Worm (Caenorhabditis elegans): ENCODE measurements around the gene ptr-20.

ptr-20 gene

ce11 chrII:15189956-15190355, 32.0 kb downstream of the ptr-20 start:
- TF ChIP-seq lin-13 (GFP tag; optimal IDR thresholded peaks at IDR 0.05) (no peak), C34F6.9 (tag; optimal IDR thresholded peaks at IDR 0.05) (peak; percentile 76), lsy-2 (tag; optimal IDR thresholded peaks at IDR 0.05) (peak in 1 of 2 experiments; percentile 25), unc-55 (GFP tag; optimal IDR thresholded peaks at IDR 0.05) (peak; percentile 70), sma-9 (GFP tag; optimal IDR thresholded peaks at IDR 0.05) (peak; percentile 45), sma-9 (tag; optimal IDR thresholded peaks at IDR 0.05) (no peak), nhr-12 (tag; optimal IDR thresholded peaks at IDR 0.05) (no peak), nhr-129 (tag; optimal IDR thresholded peaks at IDR 0.05) (peak; percentile 45)

- TF ChIP-seq fos-1 (tag; optimal IDR thresholded peaks at IDR 0.05) (peak; percentile 7), mab-5 (tag; optimal IDR thresholded peaks at IDR 0.05) (no peak)
These were observed 33.0 kb downstream of the ptr-20 start for ce11 chrII:15190971-15191370.

ce11 chrII:15193961-15194360, 36.0 kb downstream of the ptr-20 start:
- TF ChIP-seq unc-39 (tag; optimal IDR thresholded peaks at IDR 0.05) = no peak
- peak; percentile 56 for TF ChIP-seq fos-1 (tag; optimal IDR thresholded peaks at IDR 0.05)
- TF ChIP-seq C34F6.9 (tag; optimal IDR thresholded peaks at IDR 0.05) = peak; percentile 72
- TF ChIP-seq ceh-16 (tag; optimal IDR thresholded peaks at IDR 0.05) = no peak
- TF ChIP-seq sma-9 (GFP tag; optimal IDR thresholded peaks at IDR 0.05) = peak; percentile 93
- TF ChIP-seq sma-9 (tag; optimal IDR thresholded peaks at IDR 0.05) = no peak
- no peak for TF ChIP-seq nhr-6 (tag; optimal IDR thresholded peaks at IDR 0.05)
- no peak for TF ChIP-seq gmeb-1 (tag; optimal IDR thresholded peaks at IDR 0.05)
- peak; percentile 66 for TF ChIP-seq F13H6.1 (tag; optimal IDR thresholded peaks at IDR 0.05)
- no peak for TF ChIP-seq blmp-1 (tag; optimal IDR thresholded peaks at IDR 0.05; ENCODE audit: insufficient read depth)
- peak; percentile 44 for TF ChIP-seq nhr-129 (tag; optimal IDR thresholded peaks at IDR 0.05)
- no peak for TF ChIP-seq mbf-1 (tag; optimal IDR thresholded peaks at IDR 0.05)
- TF ChIP-seq ztf-4 (tag; optimal IDR thresholded peaks at IDR 0.05) = peak; percentile 44
- TF ChIP-seq peb-1 (tag; optimal IDR thresholded peaks at IDR 0.05) = no peak
- TF ChIP-seq nhr-12 (tag; optimal IDR thresholded peaks at IDR 0.05) = no peak
- TF ChIP-seq lin-13 (GFP tag; optimal IDR thresholded peaks at IDR 0.05) = peak; percentile 23
- TF ChIP-seq egl-27 (tag; optimal IDR thresholded peaks at IDR 0.05) = no peak
- TF ChIP-seq lin-11 (tag; optimal IDR thresholded peaks at IDR 0.05) = peak; percentile 40
- no peak for TF ChIP-seq snpc-4 (tag; optimal IDR thresholded peaks at IDR 0.05)
- peak in 1 of 2 experiments; percentile 79 for TF ChIP-seq mdl-1 (tag; optimal IDR thresholded peaks at IDR 0.05)
- TF ChIP-seq crh-2 (tag; optimal IDR thresholded peaks at IDR 0.05) = peak; percentile 59
- peak in 1 of 2 experiments; percentile 53 for TF ChIP-seq lsy-2 (tag; optimal IDR thresholded peaks at IDR 0.05)
- no peak for TF ChIP-seq nhr-237 (tag; optimal IDR thresholded peaks at IDR 0.05)
- no peak for TF ChIP-seq R02D3.7 (tag; optimal IDR thresholded peaks at IDR 0.05)
- no peak for TF ChIP-seq Y55F3AM.14 (GFP tag; optimal IDR thresholded peaks at IDR 0.05)
- no peak for TF ChIP-seq alr-1 (tag; optimal IDR thresholded peaks at IDR 0.05)
- peak; percentile 27 for TF ChIP-seq sma-3 (GFP tag; optimal IDR thresholded peaks at IDR 0.05)
- no peak for TF ChIP-seq aly-2 (tag; optimal IDR thresholded peaks at IDR 0.05)

- TF ChIP-seq sma-3 (GFP tag; optimal IDR thresholded peaks at IDR 0.05) (no peak), nhr-129 (tag; optimal IDR thresholded peaks at IDR 0.05) (peak; percentile 31), skn-1 (tag; optimal IDR thresholded peaks at IDR 0.05) (no peak), gmeb-1 (tag; optimal IDR thresholded peaks at IDR 0.05) (no peak), zag-1 (tag; optimal IDR thresholded peaks at IDR 0.05) (no peak)
These were observed 37.4 kb downstream of the ptr-20 start for ce11 chrII:15195346-15195745.

ce11 chrII:15196433-15196832, 38.5 kb downstream of the ptr-20 start, which contains the start of gene spsb-1:
Gene spsb-1, plus strand, starts transcription at chrII:15196733.
- no peak for TF ChIP-seq mbf-1 (tag; optimal IDR thresholded peaks at IDR 0.05)
- TF ChIP-seq C34F6.9 (tag; optimal IDR thresholded peaks at IDR 0.05) = no peak
- no peak for TF ChIP-seq elt-1 (tag; optimal IDR thresholded peaks at IDR 0.05)
- TF ChIP-seq nhr-129 (tag; optimal IDR thresholded peaks at IDR 0.05) = no peak
- TF ChIP-seq ama-1 (optimal IDR thresholded peaks at IDR 0.05) = no peak
- no peak for TF ChIP-seq blmp-1 (tag; optimal IDR thresholded peaks at IDR 0.05; ENCODE audit: insufficient read depth)
- no peak for TF ChIP-seq unc-62 (GFP tag; optimal IDR thresholded peaks at IDR 0.05)
- TF ChIP-seq mab-5 (tag; optimal IDR thresholded peaks at IDR 0.05) = no peak
- TF ChIP-seq R02D3.7 (tag; optimal IDR thresholded peaks at IDR 0.05) = no peak
- TF ChIP-seq ztf-4 (tag; optimal IDR thresholded peaks at IDR 0.05) = no peak
- no peak for TF ChIP-seq aly-2 (tag; optimal IDR thresholded peaks at IDR 0.05)
- TF ChIP-seq elt-3 (tag; optimal IDR thresholded peaks at IDR 0.05) = no peak
- TF ChIP-seq unc-55 (GFP tag; optimal IDR thresholded peaks at IDR 0.05) = no peak
- TF ChIP-seq Y55F3AM.14 (GFP tag; optimal IDR thresholded peaks at IDR 0.05) = no peak
- no peak for TF ChIP-seq nhr-21 (tag; optimal IDR thresholded peaks at IDR 0.05)
- no peak for TF ChIP-seq ZK546.5 (tag; optimal IDR thresholded peaks at IDR 0.05)
- TF ChIP-seq sma-3 (GFP tag; optimal IDR thresholded peaks at IDR 0.05) = no peak
- no peak for TF ChIP-seq crh-2 (tag; optimal IDR thresholded peaks at IDR 0.05)

Measured in whole organism, L2 larva.